Fruit fly (Drosophila melanogaster) whole organism, embryonic: Measurements from ENCODE around the gene TbCMF46.
A peak's percentile ranks its signal among the peaks of the same experiment; 100 is the strongest.

Experiments used
- Abd-B ChIP-seq: fragments of 200-800 bp; sonication (Bioruptor generic); optimal IDR thresholded peaks from 2 replicates; lab custom pipeline; 2018; ENCODE audit warnings: missing biosample characterization, mild to moderate bottlenecking, missing genetic modification characterization, moderate library complexity
- Atf-2 ChIP-seq: fragments of 200-800 bp; sonication (Bioruptor generic); optimal IDR thresholded peaks from 2 replicates; lab custom pipeline; 2016; ENCODE audit warnings: missing biosample characterization, missing genetic modification characterization
- B-H1 ChIP-seq: fragments of 200-800 bp; sonication (Bioruptor generic); IDR thresholded peaks from 3 replicates; pipeline ENCODE4 v1.3.6; 2022; ENCODE audit warnings: missing biosample characterization, missing genetic modification characterization
- BtbVII ChIP-seq: fragments of 200-800 bp; sonication (Bioruptor generic); optimal IDR thresholded peaks from 3 replicates; lab custom pipeline; 2017; ENCODE audit warnings: missing biosample characterization, mild to moderate bottlenecking, missing genetic modification characterization
- CG10543 ChIP-seq: fragments of 200-800 bp; sonication (Bioruptor generic); optimal IDR thresholded peaks from 3 replicates; lab custom pipeline; 2017; ENCODE audit warnings: missing biosample characterization, mild to moderate bottlenecking, missing genetic modification characterization, moderate library complexity
- CG11723 ChIP-seq: fragments of 200-800 bp; sonication (Bioruptor generic); optimal IDR thresholded peaks from 2 replicates; lab custom pipeline; 2017; ENCODE audit warnings: missing biosample characterization, mild to moderate bottlenecking, missing genetic modification characterization
- CG12942 ChIP-seq: fragments of 200-800 bp; sonication (Bioruptor generic); optimal IDR thresholded peaks from 3 replicates; lab custom pipeline; 2016; ENCODE audit warnings: missing biosample characterization, missing genetic modification characterization
- CG14965 ChIP-seq: fragments of 200-800 bp; sonication (Bioruptor generic); optimal IDR thresholded peaks from 2 replicates; lab custom pipeline; 2016; ENCODE audit warnings: missing biosample characterization, missing genetic modification characterization, borderline replicate concordance
- CG15696 ChIP-seq: fragments of 200-800 bp; sonication (Bioruptor generic); optimal IDR thresholded peaks from 2 replicates; lab custom pipeline; 2019; ENCODE audit warnings: missing biosample characterization, mild to moderate bottlenecking, missing genetic modification characterization, moderate library complexity
- CG1832 ChIP-seq: fragments of 200-800 bp; sonication (Bioruptor generic); optimal IDR thresholded peaks from 2 replicates; lab custom pipeline; 2017; ENCODE audit warnings: missing biosample characterization, mild to moderate bottlenecking, missing genetic modification characterization, inconsistent platforms
- CG30403 ChIP-seq: fragments of 200-800 bp; sonication (Bioruptor generic); optimal IDR thresholded peaks from 3 replicates; lab custom pipeline; 2016; ENCODE audit warnings: missing biosample characterization, missing genetic modification characterization
- CG30431 ChIP-seq: fragments of 200-800 bp; sonication (Bioruptor generic); optimal IDR thresholded peaks from 2 replicates; lab custom pipeline; 2017; ENCODE audit warnings: missing biosample characterization, missing genetic modification characterization
- CG3281 ChIP-seq: fragments of 200-800 bp; sonication (Bioruptor generic); optimal IDR thresholded peaks from 3 replicates; lab custom pipeline; 2017; ENCODE audit warnings: missing biosample characterization, mild to moderate bottlenecking, missing genetic modification characterization
- CG4617 ChIP-seq: fragments of 200-800 bp; sonication (Bioruptor generic); optimal IDR thresholded peaks from 3 replicates; lab custom pipeline; 2016; ENCODE audit warnings: missing biosample characterization, missing genetic modification characterization, borderline replicate concordance
- CG5245 ChIP-seq: fragments of 200-800 bp; sonication (Bioruptor generic); optimal IDR thresholded peaks from 3 replicates; lab custom pipeline; 2016; ENCODE audit warnings: missing biosample characterization, missing genetic modification characterization
- CG6813 ChIP-seq: fragments of 200-800 bp; sonication (Bioruptor generic); optimal IDR thresholded peaks from 2 replicates; lab custom pipeline; 2017; ENCODE audit warnings: missing biosample characterization, missing genetic modification characterization, mild to moderate bottlenecking, moderate library complexity, missing genetic modification reagents
- CG7928 ChIP-seq: fragments of 200-800 bp; sonication (Bioruptor generic); optimal IDR thresholded peaks from 2 replicates; lab custom pipeline; 2017; ENCODE audit warnings: missing biosample characterization, mild to moderate bottlenecking, missing genetic modification characterization
- CG8290 ChIP-seq, 3 experiments: fragments of 200-800 bp; sonication (Bioruptor generic); optimal IDR thresholded peaks; 2 replicates each; lab custom pipeline; 2016 to 2019; ENCODE audit warnings: missing biosample characterization in 3 of 3, missing genetic modification characterization in 3 of 3, mild to moderate bottlenecking in 2 of 3, moderate library complexity in 1 of 3
- CG8924 ChIP-seq: fragments of 200-800 bp; optimal IDR thresholded peaks from 3 replicates; lab custom pipeline; 2019; ENCODE audit warnings: missing biosample characterization, mild to moderate bottlenecking, missing genetic modification characterization, moderate library complexity
- CG9437 ChIP-seq: fragments of 200-800 bp; sonication (Bioruptor generic); optimal IDR thresholded peaks from 2 replicates; lab custom pipeline; 2018; ENCODE audit warnings: missing biosample characterization, mild to moderate bottlenecking, missing genetic modification characterization
- Camta ChIP-seq: fragments of 200-800 bp; sonication (Bioruptor generic); optimal IDR thresholded peaks from 2 replicates; lab custom pipeline; 2016; ENCODE audit warnings: missing biosample characterization, missing genetic modification characterization
- D19B ChIP-seq: fragments of 200-800 bp; sonication (Bioruptor generic); optimal IDR thresholded peaks from 2 replicates; lab custom pipeline; 2017; ENCODE audit warnings: missing biosample characterization, mild to moderate bottlenecking, missing genetic modification characterization
- Dek ChIP-seq: fragments of 200-800 bp; sonication (Bioruptor generic); optimal IDR thresholded peaks from 3 replicates; lab custom pipeline; 2019; ENCODE audit warnings: missing biosample characterization, mild to moderate bottlenecking, missing genetic modification characterization, moderate library complexity
- Hand ChIP-seq: fragments of 200-800 bp; sonication (Bioruptor generic); optimal IDR thresholded peaks from 2 replicates; lab custom pipeline; 2017; ENCODE audit warnings: mild to moderate bottlenecking, missing biosample characterization, missing genetic modification reagents, missing genetic modification characterization
- Hsf ChIP-seq: fragments of 200-800 bp; sonication (Bioruptor generic); optimal IDR thresholded peaks from 3 replicates; lab custom pipeline; 2016; ENCODE audit warnings: missing biosample characterization, missing genetic modification characterization
- Kr ChIP-seq: fragments of 200-800 bp; sonication (Bioruptor generic); optimal IDR thresholded peaks from 2 replicates; lab custom pipeline; 2017; ENCODE audit warnings: missing biosample characterization, mild to moderate bottlenecking, missing genetic modification characterization
- Mrtf ChIP-seq: fragments of 200-800 bp; sonication (Bioruptor generic); IDR thresholded peaks from 3 replicates; pipeline ENCODE4 v1.3.6; 2022; ENCODE audit warnings: missing biosample characterization, missing genetic modification characterization
- NfI ChIP-seq: fragments of 200-800 bp; sonication (Bioruptor generic); optimal IDR thresholded peaks from 3 replicates; lab custom pipeline; 2018; ENCODE audit warnings: missing biosample characterization, mild to moderate bottlenecking, missing genetic modification characterization, moderate library complexity
- abd-A ChIP-seq: fragments of 200-800 bp; sonication (Bioruptor generic); optimal IDR thresholded peaks from 3 replicates; lab custom pipeline; 2019; ENCODE audit warnings: missing biosample characterization, mild to moderate bottlenecking, missing genetic modification characterization, moderate library complexity
- ap ChIP-seq: fragments of 200-800 bp; sonication (Bioruptor generic); IDR thresholded peaks from 2 replicates; pipeline ENCODE4 v1.3.6; 2022; ENCODE audit warnings: missing biosample characterization, missing genetic modification characterization
- ara ChIP-seq: fragments of 200-800 bp; sonication (Bioruptor generic); IDR thresholded peaks from 2 replicates; pipeline ENCODE4 v1.3.6; 2022; ENCODE audit warnings: missing biosample characterization, missing genetic modification characterization
- cad ChIP-seq: fragments of >200 bp; optimal IDR thresholded peaks from 2 replicates; lab custom pipeline; 2017; ENCODE audit warnings: missing biosample characterization, missing genetic modification characterization
- cg ChIP-seq: fragments of 200-800 bp; sonication (Bioruptor generic); optimal IDR thresholded peaks from 3 replicates; lab custom pipeline; 2019; ENCODE audit warnings: missing biosample characterization, mild to moderate bottlenecking, missing genetic modification characterization, moderate library complexity
- chinmo ChIP-seq: fragments of 200-800 bp; sonication (Bioruptor generic); IDR thresholded peaks from 4 replicates; pipeline ENCODE4 v1.3.6; 2022; ENCODE audit warnings: missing biosample characterization, missing genetic modification characterization; ENCODE audit not compliant: partially characterized antibody
- da ChIP-seq: fragments of 200-800 bp; sonication (Bioruptor generic); optimal IDR thresholded peaks from 2 replicates; lab custom pipeline; 2016; ENCODE audit warnings: missing biosample characterization, missing genetic modification characterization
- dysf ChIP-seq: fragments of 200-800 bp; sonication (Bioruptor generic); IDR thresholded peaks from 3 replicates; pipeline ENCODE4 v1.3.6; 2022; ENCODE audit warnings: missing biosample characterization, missing genetic modification characterization
- ems ChIP-seq: fragments of 200-800 bp; sonication (Bioruptor generic); optimal IDR thresholded peaks from 3 replicates; lab custom pipeline; 2016; ENCODE audit warnings: missing biosample characterization, missing genetic modification characterization
- gfzf ChIP-seq: fragments of 200-800 bp; sonication (Bioruptor generic); optimal IDR thresholded peaks from 2 replicates; lab custom pipeline; 2016; ENCODE audit warnings: missing biosample characterization, mild to moderate bottlenecking, missing genetic modification characterization, moderate library complexity
- kni ChIP-seq: fragments of 200-800 bp; sonication (Bioruptor generic); optimal IDR thresholded peaks from 3 replicates; lab custom pipeline; 2017; ENCODE audit warnings: mild to moderate bottlenecking, missing biosample characterization, missing genetic modification reagents, missing genetic modification characterization
- lmd ChIP-seq: fragments of 200-800 bp; sonication (Bioruptor generic); IDR thresholded peaks from 2 replicates; pipeline ENCODE4 v1.3.6; 2022; ENCODE audit warnings: missing biosample characterization, missing genetic modification characterization
- nom ChIP-seq: fragments of 200-800 bp; sonication (Bioruptor generic); optimal IDR thresholded peaks from 2 replicates; lab custom pipeline; 2017; ENCODE audit warnings: missing biosample characterization, missing genetic modification characterization, mild to moderate bottlenecking, moderate library complexity, missing genetic modification reagents
- pros ChIP-seq: fragments of 200-800 bp; sonication (Bioruptor generic); optimal IDR thresholded peaks from 3 replicates; lab custom pipeline; 2019; ENCODE audit warnings: missing biosample characterization, mild to moderate bottlenecking, missing genetic modification characterization, moderate library complexity
- schlank ChIP-seq: fragments of 200-800 bp; sonication (Bioruptor generic); optimal IDR thresholded peaks from 2 replicates; lab custom pipeline; 2018; ENCODE audit warnings: missing biosample characterization, mild to moderate bottlenecking, missing genetic modification characterization
- slp2 ChIP-seq: fragments of 200-800 bp; sonication (Bioruptor generic); optimal IDR thresholded peaks from 2 replicates; lab custom pipeline; 2016; ENCODE audit warnings: missing biosample characterization, missing genetic modification characterization
- so ChIP-seq: fragments of 200-800 bp; sonication (Bioruptor generic); IDR thresholded peaks from 3 replicates; pipeline ENCODE4 v1.3.6; 2022; ENCODE audit warnings: missing biosample characterization, missing genetic modification characterization
- ssp ChIP-seq: fragments of 200-800 bp; sonication (Bioruptor generic); IDR thresholded peaks from 2 replicates; pipeline ENCODE4 v1.3.6; 2022; ENCODE audit warnings: missing biosample characterization, missing genetic modification characterization
- stwl ChIP-seq: fragments of 200-800 bp; sonication (Bioruptor generic); optimal IDR thresholded peaks from 3 replicates; lab custom pipeline; 2018; ENCODE audit warnings: missing biosample characterization, mild to moderate bottlenecking, missing genetic modification characterization, moderate library complexity
- tgo ChIP-seq: fragments of 200-800 bp; sonication (Bioruptor generic); IDR thresholded peaks from 3 replicates; pipeline ENCODE4 v1.3.6; 2022; ENCODE audit warnings: missing biosample characterization, missing genetic modification characterization
- unpg ChIP-seq: fragments of 200-800 bp; sonication (Bioruptor generic); optimal IDR thresholded peaks from 3 replicates; lab custom pipeline; 2018; ENCODE audit warnings: missing biosample characterization, mild to moderate bottlenecking, missing genetic modification characterization, moderate library complexity
- zf30C ChIP-seq: fragments of 200-800 bp; sonication (Bioruptor generic); optimal IDR thresholded peaks from 3 replicates; lab custom pipeline; 2018; ENCODE audit warnings: missing biosample characterization, mild to moderate bottlenecking, missing genetic modification characterization

The TbCMF46 gene

dm6 chr2L:9908468-9908967 is 16.1 kb downstream of the TbCMF46 start, which contains the start of gene CG13124 (continued):
- TF ChIP-seq CG15696 (tag; lab: Kevin White, UChicago) (no peak), Camta (no peak), lmd (GFP tag; lab: Robert Waterston, UW) (no peak; the same call in 1 of the 2 replicates), Hsf (GFP tag; lab: Kevin White, UChicago) (no peak), schlank (tag; lab: Kevin White, UChicago) (no peak), B-H1 (GFP tag; lab: Robert Waterston, UW) (no peak), nom (GFP tag; lab: Kevin White, UChicago) (peak; percentile 61), gfzf (no peak), NfI (GFP tag; lab: Kevin White, UChicago) (peak; percentile 32), kni (GFP tag; lab: Kevin White, UChicago) (no peak), CG4617 (GFP tag; lab: Kevin White, UChicago) (no peak), stwl (tag; lab: Kevin White, UChicago) (no peak), Hand (GFP tag; lab: Kevin White, UChicago) (peak; percentile 50), tgo (no peak), CG12942 (GFP tag; lab: Kevin White, UChicago) (no peak), CG30403 (GFP tag; lab: Kevin White, UChicago) (no peak), Atf-2 (GFP tag; lab: Kevin White, UChicago) (no peak), CG3281 (peak; percentile 13), Abd-B (GFP tag; lab: Kevin White, UChicago) (no peak), da (GFP tag; lab: Kevin White, UChicago) (no peak), Mrtf (GFP tag; lab: Robert Waterston, UW) (no peak), cg (GFP tag; lab: Kevin White, UChicago) (peak; percentile 46), cad (GFP tag; lab: Kevin White, UChicago) (no peak), zf30C (GFP tag; lab: Kevin White, UChicago) (no peak), chinmo (peak; percentile 80; the same call in 1 of the 4 replicates), CG9437 (GFP tag; lab: Kevin White, UChicago) (no peak), CG6813 (no peak), ssp (GFP tag; lab: Robert Waterston, UW) (no peak), ara (GFP tag; lab: Robert Waterston, UW) (no peak), CG8924 (tag; lab: Kevin White, UChicago) (peak; percentile 17), CG8290 (GFP tag; optimal IDR thresholded peaks at IDR 0.05; lab: Kevin White, UChicago) (no peak), CG8290 (tag; optimal IDR thresholded peaks at IDR 0.05; lab: Kevin White, UChicago) (peak in 1 of 2 experiments; percentile 46), dysf (GFP tag; lab: Robert Waterston, UW) (peak; percentile 43; the same call in 2 of the 3 replicates), pros (GFP tag; lab: Kevin White, UChicago) (no peak), Dek (no peak), abd-A (tag; lab: Kevin White, UChicago) (no peak), CG1832 (GFP tag; lab: Kevin White, UChicago) (no peak), ap (GFP tag; lab: Robert Waterston, UW) (0 out of 2 replicates have a peak, but pooled peaks have one; percentile 22), CG7928 (GFP tag; lab: Kevin White, UChicago) (no peak), Kr (GFP tag; lab: Kevin White, UChicago) (no peak), CG10543 (GFP tag; lab: Kevin White, UChicago) (peak; percentile 61), BtbVII (GFP tag; lab: Kevin White, UChicago) (peak; percentile 60), unpg (GFP tag; lab: Kevin White, UChicago) (peak; percentile 32), CG5245 (GFP tag; lab: Kevin White, UChicago) (no peak), slp2 (GFP tag; lab: Kevin White, UChicago) (no peak), CG30431 (GFP tag; lab: Kevin White, UChicago) (no peak), CG11723 (no peak), CG14965 (no peak), D19B (no peak), ems (GFP tag; lab: Kevin White, UChicago) (no peak), so (GFP tag; lab: Robert Waterston, UW) (peak; percentile 61; the same call in 1 of the 3 replicates)
